Worm (Caenorhabditis elegans) whole organism, L2 larva: Measurements from ENCODE around the gene F09A5.3.

Experiments used
- F13H6.1 ChIP-seq: sonication (generic microtip); optimal IDR thresholded peaks from 2 replicates; lab custom pipeline; 2016; ENCODE audit warnings: missing genetic modification characterization, missing compliant biosample characterization
- R02D3.7 ChIP-seq: fragments of 150-350 bp; optimal IDR thresholded peaks from 2 replicates; lab custom pipeline; 2014; ENCODE audit warnings: missing biosample characterization, missing genetic modification characterization
- Y55F3AM.14 ChIP-seq: fragments of 200-800 bp; sonication (Bioruptor generic); optimal IDR thresholded peaks from 2 replicates; lab custom pipeline; 2018; ENCODE audit warnings: mild to moderate bottlenecking, missing genetic modification characterization, missing compliant biosample characterization
- ZK546.5 ChIP-seq: sonication (generic microtip); optimal IDR thresholded peaks from 2 replicates; lab custom pipeline; 2017; ENCODE audit warnings: missing biosample characterization, missing genetic modification characterization
- aly-2 ChIP-seq: fragments of 150-350 bp; optimal IDR thresholded peaks from 2 replicates; lab custom pipeline; 2014; ENCODE audit warnings: missing biosample characterization, missing genetic modification characterization
- ama-1 ChIP-seq: fragments of 150-350 bp; optimal IDR thresholded peaks from 2 replicates; lab custom pipeline; 2018; ENCODE audit warnings: inconsistent platforms
- blmp-1 ChIP-seq: sonication (generic microtip); optimal IDR thresholded peaks from 2 replicates; lab custom pipeline; 2017; ENCODE audit warnings: missing genetic modification characterization, mild to moderate bottlenecking, missing compliant biosample characterization, antibody characterized with exemption, moderate library complexity; ENCODE audit not compliant: insufficient read depth
- ceh-16 ChIP-seq: fragments of 150-350 bp; optimal IDR thresholded peaks from 2 replicates; lab custom pipeline; 2014; ENCODE audit warnings: missing biosample characterization, missing genetic modification characterization
- ceh-82 ChIP-seq: fragments of 150-350 bp; optimal IDR thresholded peaks from 2 replicates; lab custom pipeline; 2014; ENCODE audit warnings: missing biosample characterization, missing genetic modification characterization
- crh-2 ChIP-seq: sonication (generic microtip); optimal IDR thresholded peaks from 2 replicates; lab custom pipeline; 2017; ENCODE audit warnings: missing biosample characterization, missing genetic modification characterization
- elt-1 ChIP-seq: fragments of 150-350 bp; optimal IDR thresholded peaks from 2 replicates; lab custom pipeline; 2014; ENCODE audit warnings: missing biosample characterization, missing genetic modification characterization
- elt-3 ChIP-seq: sonication (generic microtip); optimal IDR thresholded peaks from 2 replicates; lab custom pipeline; 2017; ENCODE audit warnings: missing biosample characterization, missing genetic modification characterization
- fos-1 ChIP-seq: fragments of 150-350 bp; optimal IDR thresholded peaks from 2 replicates; lab custom pipeline; 2014; ENCODE audit warnings: missing biosample characterization, missing genetic modification characterization
- gmeb-1 ChIP-seq: fragments of 150-350 bp; optimal IDR thresholded peaks from 2 replicates; lab custom pipeline; 2014; ENCODE audit warnings: missing biosample characterization, missing genetic modification characterization
- lsy-2 ChIP-seq, 2 experiments: fragments of 150-350 bp in 1 of 2; sonication (generic microtip) in 1 of 2; optimal IDR thresholded peaks; 2 replicates each; lab custom pipeline; 2014 to 2017; ENCODE audit warnings: missing biosample characterization in 2 of 2, missing genetic modification characterization in 2 of 2
- mdl-1 ChIP-seq, 2 experiments: fragments of 150-350 bp in 1 of 2; sonication (generic microtip) in 1 of 2; optimal IDR thresholded peaks; 2 replicates each; lab custom pipeline; 2017; ENCODE audit warnings: missing biosample characterization in 2 of 2, missing genetic modification characterization in 2 of 2
- nhr-10 ChIP-seq: sonication (generic microtip); optimal IDR thresholded peaks from 2 replicates; lab custom pipeline; 2017; ENCODE audit warnings: missing biosample characterization, missing genetic modification characterization
- nhr-11 ChIP-seq: fragments of 150-350 bp; optimal IDR thresholded peaks from 2 replicates; lab custom pipeline; 2014; ENCODE audit warnings: missing biosample characterization, missing genetic modification characterization
- nhr-129 ChIP-seq: fragments of 150-350 bp; optimal IDR thresholded peaks from 2 replicates; lab custom pipeline; 2014; ENCODE audit warnings: missing biosample characterization, missing genetic modification characterization
- nhr-23 ChIP-seq: fragments of 150-350 bp; optimal IDR thresholded peaks from 2 replicates; lab custom pipeline; 2014; ENCODE audit warnings: missing biosample characterization, missing genetic modification reagents, missing genetic modification characterization
- nhr-25 ChIP-seq: fragments of 150-350 bp; sonication (generic microtip); optimal IDR thresholded peaks from 3 replicates; lab custom pipeline; 2014; ENCODE audit warnings: missing biosample characterization, missing genetic modification characterization
- nhr-6 ChIP-seq: fragments of 150-350 bp; optimal IDR thresholded peaks from 2 replicates; lab custom pipeline; 2014; ENCODE audit warnings: missing biosample characterization, missing genetic modification characterization
- peb-1 ChIP-seq: fragments of 150-350 bp; optimal IDR thresholded peaks from 2 replicates; lab custom pipeline; 2014; ENCODE audit warnings: missing biosample characterization, missing genetic modification characterization
- sma-3 ChIP-seq: sonication (generic microtip); optimal IDR thresholded peaks from 2 replicates; lab custom pipeline; 2016; ENCODE audit warnings: missing genetic modification reagents, missing genetic modification characterization, missing compliant biosample characterization
- sma-9 ChIP-seq, 2 experiments: fragments of 150-350 bp in 1 of 2; sonication (generic microtip) in 1 of 2; optimal IDR thresholded peaks; 2 replicates each; lab custom pipeline; 2014 to 2016; ENCODE audit warnings: missing genetic modification characterization in 2 of 2, mild to moderate bottlenecking in 1 of 2, missing biosample characterization in 1 of 2, missing compliant biosample characterization in 1 of 2, missing genetic modification reagents in 1 of 2, moderate library complexity in 1 of 2
- snpc-4 ChIP-seq: fragments of 150-350 bp; optimal IDR thresholded peaks from 2 replicates; lab custom pipeline; 2014; ENCODE audit warnings: missing biosample characterization, missing genetic modification characterization
- unc-55 ChIP-seq: fragments of 150-350 bp; sonication (generic microtip); optimal IDR thresholded peaks from 3 replicates; lab custom pipeline; 2014; ENCODE audit warnings: missing biosample characterization, missing genetic modification reagents, missing genetic modification characterization
- unc-62 ChIP-seq: fragments of 150-350 bp; optimal IDR thresholded peaks from 2 replicates; lab custom pipeline; 2014; ENCODE audit warnings: missing biosample characterization, missing genetic modification reagents, missing genetic modification characterization
- ztf-1 ChIP-seq: fragments of 200-800 bp; sonication (Bioruptor generic); conservative IDR thresholded peaks from 2 replicates; pipeline ENCODE4 v1.3.6; 2022; ENCODE audit warnings: missing genetic modification characterization, missing compliant biosample characterization
- ztf-4 ChIP-seq: fragments of 150-350 bp; optimal IDR thresholded peaks from 2 replicates; lab custom pipeline; 2014; ENCODE audit warnings: missing biosample characterization, missing genetic modification characterization

The F09A5.3 gene

DNA sequence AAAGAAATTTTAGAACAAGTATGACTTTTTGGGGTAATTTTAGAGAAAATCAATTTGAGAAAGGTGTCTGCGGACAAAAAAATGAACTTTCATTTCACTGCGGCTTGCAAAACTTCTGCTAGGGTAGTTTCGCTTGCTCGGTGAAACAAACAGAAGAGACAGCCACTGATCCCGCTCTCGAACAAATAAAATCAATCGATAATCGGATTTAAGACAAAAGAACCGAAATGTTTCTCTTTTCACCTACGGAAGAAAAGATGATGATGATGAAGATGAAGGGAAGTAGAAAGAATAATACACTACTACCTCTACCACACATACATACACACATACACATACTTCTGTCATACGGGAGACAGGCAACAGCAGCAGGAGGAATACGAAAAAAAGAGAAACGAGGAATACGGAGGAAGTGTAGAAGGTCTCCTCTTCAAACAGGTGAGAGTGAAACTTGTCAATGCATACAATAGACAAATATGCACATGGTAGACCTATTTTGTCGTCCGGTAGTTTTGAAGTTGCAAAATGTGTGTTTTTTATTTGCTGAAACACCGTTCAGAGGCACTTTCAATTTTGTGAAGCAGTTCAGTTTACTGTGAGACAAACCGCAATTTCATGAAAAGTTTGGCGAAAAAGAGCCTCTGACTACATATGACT, 15.8 kb downstream of the F09A5.3 start:
- TF ChIP-seq nhr-129 (peak; percentile 46), nhr-25 (peak; percentile 5), elt-1 (tag; lab: Kevin White, UChicago) (no peak), ztf-1 (GFP tag; lab: Robert Waterston, UW) (no peak), ztf-4 (no peak), gmeb-1 (tag; lab: Kevin White, UChicago) (no peak), nhr-11 (no peak)

DNA sequence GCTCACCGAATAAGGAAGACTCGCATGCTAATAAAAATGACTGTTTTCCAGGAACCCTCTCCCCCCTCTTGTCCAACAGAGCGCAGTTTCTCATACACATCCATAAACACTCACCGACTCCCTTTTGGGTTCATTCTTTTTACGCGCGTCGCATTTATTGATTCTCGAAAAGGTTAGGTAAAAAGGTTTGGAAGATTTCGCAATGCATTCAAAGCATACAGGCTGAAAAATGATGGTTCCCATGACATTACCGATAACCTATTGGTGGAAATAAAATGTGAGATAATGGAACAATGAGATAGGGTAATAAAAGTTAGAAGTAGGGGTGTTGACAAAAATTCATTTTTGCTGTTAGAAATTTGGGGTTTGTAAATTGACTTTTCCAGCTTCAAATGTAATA, 17.1 kb downstream of the F09A5.3 start:
- TF ChIP-seq unc-55 (GFP tag; lab: Kevin White, UChicago) = peak; percentile 38
- TF ChIP-seq crh-2 (tag; lab: Kevin White, UChicago) = no peak

- TF ChIP-seq ztf-4 (no peak), nhr-11 (no peak), blmp-1 (tag; lab: Kevin White, UChicago) (no peak), crh-2 (tag; lab: Kevin White, UChicago) (peak; percentile 52), sma-3 (GFP tag; lab: Kevin White, UChicago) (peak; percentile 23), fos-1 (peak; percentile 93), snpc-4 (tag; lab: Kevin White, UChicago) (no peak), sma-9 (GFP tag; optimal IDR thresholded peaks at IDR 0.05; lab: Kevin White, UChicago) (peak; percentile 64), sma-9 (tag; optimal IDR thresholded peaks at IDR 0.05; lab: Kevin White, UChicago) (no peak), nhr-129 (no peak), mdl-1 (tag; optimal IDR thresholded peaks at IDR 0.05; lab: Kevin White, UChicago) (no peak), ama-1 (lab: Kevin White, UChicago) (no peak), gmeb-1 (tag; lab: Kevin White, UChicago) (peak; percentile 22), F13H6.1 (tag; lab: Kevin White, UChicago) (peak; percentile 62)
Observed at ce11 chrX:13159005-13159404, 17.6 kb downstream of the F09A5.3 start.

- peak; percentile 42 for TF ChIP-seq nhr-25
- TF ChIP-seq R02D3.7 (tag; lab: Kevin White, UChicago) = no peak
- TF ChIP-seq nhr-129 = peak; percentile 16
- no peak for TF ChIP-seq ZK546.5
- no peak for TF ChIP-seq unc-62
- peak; percentile 13 for TF ChIP-seq fos-1
Observed at ce11 chrX:13159890-13160289, 18.5 kb downstream of the F09A5.3 start.

DNA sequence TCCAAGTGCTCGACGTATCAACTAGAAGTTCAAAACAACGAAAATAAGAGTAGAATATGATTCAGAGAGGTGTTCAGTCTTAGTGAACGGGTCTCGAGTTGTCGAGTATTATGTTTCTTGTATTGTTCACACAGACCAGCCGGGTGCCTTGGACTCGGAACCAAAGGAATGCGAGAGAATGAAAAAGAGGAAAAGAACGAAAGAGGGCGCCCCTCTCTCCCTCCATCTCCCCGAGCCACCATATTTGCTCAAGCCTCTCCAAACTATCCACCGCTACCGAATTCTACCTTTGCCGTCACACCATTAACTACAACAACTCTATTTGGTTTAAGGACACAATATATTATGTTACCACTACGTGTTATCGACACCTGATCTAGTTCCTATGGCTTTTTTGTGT, 20.4 kb downstream of the F09A5.3 start:
- TF ChIP-seq F13H6.1 (tag; lab: Kevin White, UChicago) = no peak
- no peak for TF ChIP-seq nhr-6 (tag; lab: Kevin White, UChicago)
- no peak for TF ChIP-seq peb-1 (tag; lab: Kevin White, UChicago)
- TF ChIP-seq nhr-23 (tag; lab: Kevin White, UChicago) = no peak
- no peak for TF ChIP-seq aly-2 (tag; lab: Kevin White, UChicago)
- no peak for TF ChIP-seq ztf-1 (GFP tag; lab: Robert Waterston, UW)
- TF ChIP-seq lsy-2 (tag; optimal IDR thresholded peaks at IDR 0.05; lab: Kevin White, UChicago) = no peak
- TF ChIP-seq ceh-82 = no peak
- no peak for TF ChIP-seq ZK546.5
- no peak for TF ChIP-seq nhr-10 (tag; lab: Kevin White, UChicago)
- no peak for TF ChIP-seq Y55F3AM.14 (GFP tag; lab: Kevin White, UChicago)
- no peak for TF ChIP-seq elt-3 (tag; lab: Kevin White, UChicago)
- no peak for TF ChIP-seq gmeb-1 (tag; lab: Kevin White, UChicago)
- TF ChIP-seq fos-1 = no peak
- no peak for TF ChIP-seq crh-2 (tag; lab: Kevin White, UChicago)

DNA sequence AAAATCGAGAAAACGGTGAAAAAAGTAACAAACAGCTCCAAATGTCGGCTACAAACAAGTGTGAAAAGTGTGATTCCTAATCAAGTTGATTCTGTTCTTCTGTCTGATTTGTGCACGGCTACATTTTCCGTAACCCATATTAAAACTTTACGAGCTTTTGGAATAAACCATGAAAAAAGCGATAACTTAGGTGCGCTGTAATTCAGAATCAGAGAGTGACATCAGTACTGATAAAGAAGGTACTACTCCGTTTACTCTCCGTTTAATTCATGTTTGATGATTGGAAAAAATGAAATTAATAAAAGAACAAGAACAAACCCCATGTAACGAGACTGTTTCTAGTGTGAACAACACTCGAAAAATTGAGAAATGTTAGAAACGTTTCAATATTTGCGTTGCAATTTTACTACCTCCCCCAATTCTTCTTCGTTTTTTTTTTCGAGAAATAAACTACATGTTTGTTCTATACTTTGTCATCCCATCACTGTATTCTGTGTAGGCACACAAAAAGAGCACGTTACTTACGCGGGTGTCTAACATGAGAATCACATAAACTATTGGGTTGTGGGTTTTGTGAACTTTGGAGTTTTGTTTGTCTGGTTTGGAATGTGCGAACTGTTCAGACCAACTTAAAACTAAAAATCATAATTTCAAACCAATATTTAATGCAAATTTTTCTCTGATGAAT, 21.1 kb downstream of the F09A5.3 start:
- TF ChIP-seq sma-9 (GFP tag; optimal IDR thresholded peaks at IDR 0.05; lab: Kevin White, UChicago) (peak; percentile 10), sma-9 (tag; optimal IDR thresholded peaks at IDR 0.05; lab: Kevin White, UChicago) (no peak), nhr-129 (peak; percentile 1), fos-1 (peak; percentile 59), F13H6.1 (tag; lab: Kevin White, UChicago) (peak; percentile 49), ceh-16 (tag; lab: Kevin White, UChicago) (no peak)
- TF ChIP-seq, all 48 proteins: peak for 4
